Fruit fly (Drosophila melanogaster): Measurements from ENCODE around the gene ple.

DNA sequence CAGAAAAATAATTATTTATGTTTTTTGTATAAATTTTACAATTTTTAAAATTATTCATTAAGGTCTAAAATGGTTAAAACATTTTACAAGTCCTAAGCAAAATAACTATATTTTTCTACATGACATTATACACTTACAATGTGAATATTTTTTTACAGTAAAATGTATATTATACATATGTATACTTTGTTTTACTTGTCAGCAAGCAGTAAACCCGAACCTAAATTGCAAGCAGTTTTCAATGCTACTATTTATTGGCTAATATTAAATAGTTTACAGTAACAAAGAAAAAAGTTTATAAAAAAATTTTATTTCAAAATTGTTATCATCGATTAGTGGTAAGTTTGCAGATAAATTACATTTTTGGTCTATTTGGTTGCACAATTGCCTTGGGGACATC, 44.5 kb upstream of the ple start:
- no peak for TF ChIP-seq CG8478 (optimal IDR thresholded peaks at IDR 0.05)
- TF ChIP-seq CTCF (optimal IDR thresholded peaks at IDR 0.05) = peak in 1 of 2 experiments; percentile 35

Data from S2 (cell line).